Worm (Caenorhabditis elegans) whole organism, L2 larva: ENCODE measurements around the gene F45D11.5.
"Not testable (repeated sequence)": the region's sequence is repeated elsewhere in the genome, so short reads cannot be mapped to it uniquely, and the experiment has no call there.

Source experiments
- C34F6.9 ChIP-seq: fragments of 150-350 bp; optimal IDR thresholded peaks from 2 replicates; lab custom pipeline; 2014; ENCODE audit warnings: missing biosample characterization, missing genetic modification characterization
- F13H6.1 ChIP-seq: sonication (generic microtip); optimal IDR thresholded peaks from 2 replicates; lab custom pipeline; 2016; ENCODE audit warnings: missing genetic modification characterization, missing compliant biosample characterization
- R02D3.7 ChIP-seq: fragments of 150-350 bp; optimal IDR thresholded peaks from 2 replicates; lab custom pipeline; 2014; ENCODE audit warnings: missing biosample characterization, missing genetic modification characterization
- Y55F3AM.14 ChIP-seq: fragments of 200-800 bp; sonication (Bioruptor generic); optimal IDR thresholded peaks from 2 replicates; lab custom pipeline; 2018; ENCODE audit warnings: mild to moderate bottlenecking, missing genetic modification characterization, missing compliant biosample characterization
- ZK546.5 ChIP-seq: sonication (generic microtip); optimal IDR thresholded peaks from 2 replicates; lab custom pipeline; 2017; ENCODE audit warnings: missing biosample characterization, missing genetic modification characterization
- aly-2 ChIP-seq: fragments of 150-350 bp; optimal IDR thresholded peaks from 2 replicates; lab custom pipeline; 2014; ENCODE audit warnings: missing biosample characterization, missing genetic modification characterization
- ama-1 ChIP-seq: fragments of 150-350 bp; optimal IDR thresholded peaks from 2 replicates; lab custom pipeline; 2018; ENCODE audit warnings: inconsistent platforms
- blmp-1 ChIP-seq: sonication (generic microtip); optimal IDR thresholded peaks from 2 replicates; lab custom pipeline; 2017; ENCODE audit warnings: missing genetic modification characterization, mild to moderate bottlenecking, missing compliant biosample characterization, antibody characterized with exemption, moderate library complexity; ENCODE audit not compliant: insufficient read depth
- ceh-16 ChIP-seq: fragments of 150-350 bp; optimal IDR thresholded peaks from 2 replicates; lab custom pipeline; 2014; ENCODE audit warnings: missing biosample characterization, missing genetic modification characterization
- ceh-82 ChIP-seq: fragments of 150-350 bp; optimal IDR thresholded peaks from 2 replicates; lab custom pipeline; 2014; ENCODE audit warnings: missing biosample characterization, missing genetic modification characterization
- crh-2 ChIP-seq: sonication (generic microtip); optimal IDR thresholded peaks from 2 replicates; lab custom pipeline; 2017; ENCODE audit warnings: missing biosample characterization, missing genetic modification characterization
- egl-27 ChIP-seq: sonication (generic microtip); optimal IDR thresholded peaks from 3 replicates; lab custom pipeline; 2017; ENCODE audit warnings: missing biosample characterization, missing genetic modification reagents, missing genetic modification characterization
- elt-1 ChIP-seq: fragments of 150-350 bp; optimal IDR thresholded peaks from 2 replicates; lab custom pipeline; 2014; ENCODE audit warnings: missing biosample characterization, missing genetic modification characterization
- elt-3 ChIP-seq: sonication (generic microtip); optimal IDR thresholded peaks from 2 replicates; lab custom pipeline; 2017; ENCODE audit warnings: missing biosample characterization, missing genetic modification characterization
- gmeb-1 ChIP-seq: fragments of 150-350 bp; optimal IDR thresholded peaks from 2 replicates; lab custom pipeline; 2014; ENCODE audit warnings: missing biosample characterization, missing genetic modification characterization
- lin-13 ChIP-seq: fragments of 150-350 bp; optimal IDR thresholded peaks from 2 replicates; lab custom pipeline; 2014; ENCODE audit warnings: missing biosample characterization, missing genetic modification reagents, missing genetic modification characterization
- lin-39 ChIP-seq: fragments of 150-350 bp; optimal IDR thresholded peaks from 2 replicates; lab custom pipeline; 2014; ENCODE audit warnings: missing biosample characterization, missing genetic modification reagents, missing genetic modification characterization
- lsy-2 ChIP-seq, 2 experiments: fragments of 150-350 bp in 1 of 2; sonication (generic microtip) in 1 of 2; optimal IDR thresholded peaks; 2 replicates each; lab custom pipeline; 2014 to 2017; ENCODE audit warnings: missing biosample characterization in 2 of 2, missing genetic modification characterization in 2 of 2
- mab-5 ChIP-seq: fragments of 150-350 bp; optimal IDR thresholded peaks from 2 replicates; lab custom pipeline; 2014; ENCODE audit warnings: missing biosample characterization, missing genetic modification characterization
- mdl-1 ChIP-seq, 2 experiments: fragments of 150-350 bp in 1 of 2; sonication (generic microtip) in 1 of 2; optimal IDR thresholded peaks; 2 replicates each; lab custom pipeline; 2017; ENCODE audit warnings: missing biosample characterization in 2 of 2, missing genetic modification characterization in 2 of 2
- nhr-10 ChIP-seq: sonication (generic microtip); optimal IDR thresholded peaks from 2 replicates; lab custom pipeline; 2017; ENCODE audit warnings: missing biosample characterization, missing genetic modification characterization
- nhr-11 ChIP-seq: fragments of 150-350 bp; optimal IDR thresholded peaks from 2 replicates; lab custom pipeline; 2014; ENCODE audit warnings: missing biosample characterization, missing genetic modification characterization
- nhr-12 ChIP-seq: fragments of 150-350 bp; optimal IDR thresholded peaks from 2 replicates; lab custom pipeline; 2014; ENCODE audit warnings: missing biosample characterization, missing genetic modification characterization
- nhr-21 ChIP-seq: fragments of 150-350 bp; optimal IDR thresholded peaks from 2 replicates; lab custom pipeline; 2014; ENCODE audit warnings: missing biosample characterization, missing genetic modification characterization
- nhr-23 ChIP-seq: fragments of 150-350 bp; optimal IDR thresholded peaks from 2 replicates; lab custom pipeline; 2014; ENCODE audit warnings: missing biosample characterization, missing genetic modification reagents, missing genetic modification characterization
- nhr-237 ChIP-seq: fragments of 150-350 bp; optimal IDR thresholded peaks from 2 replicates; lab custom pipeline; 2014; ENCODE audit warnings: missing biosample characterization, missing genetic modification characterization
- nhr-25 ChIP-seq: fragments of 150-350 bp; sonication (generic microtip); optimal IDR thresholded peaks from 3 replicates; lab custom pipeline; 2014; ENCODE audit warnings: missing biosample characterization, missing genetic modification characterization
- nhr-77 ChIP-seq: fragments of 150-350 bp; optimal IDR thresholded peaks from 2 replicates; lab custom pipeline; 2014; ENCODE audit warnings: missing biosample characterization, missing genetic modification characterization
- peb-1 ChIP-seq: fragments of 150-350 bp; optimal IDR thresholded peaks from 2 replicates; lab custom pipeline; 2014; ENCODE audit warnings: missing biosample characterization, missing genetic modification characterization
- skn-1 ChIP-seq: sonication (generic microtip); optimal IDR thresholded peaks from 2 replicates; lab custom pipeline; 2017; ENCODE audit warnings: missing biosample characterization, missing genetic modification characterization
- sma-3 ChIP-seq: sonication (generic microtip); optimal IDR thresholded peaks from 2 replicates; lab custom pipeline; 2016; ENCODE audit warnings: missing genetic modification reagents, missing genetic modification characterization, missing compliant biosample characterization
- sma-9 ChIP-seq, 2 experiments: fragments of 150-350 bp in 1 of 2; sonication (generic microtip) in 1 of 2; optimal IDR thresholded peaks; 2 replicates each; lab custom pipeline; 2014 to 2016; ENCODE audit warnings: missing genetic modification characterization in 2 of 2, mild to moderate bottlenecking in 1 of 2, missing biosample characterization in 1 of 2, missing compliant biosample characterization in 1 of 2, missing genetic modification reagents in 1 of 2, moderate library complexity in 1 of 2
- snpc-4 ChIP-seq: fragments of 150-350 bp; optimal IDR thresholded peaks from 2 replicates; lab custom pipeline; 2014; ENCODE audit warnings: missing biosample characterization, missing genetic modification characterization
- unc-39 ChIP-seq: fragments of 150-350 bp; optimal IDR thresholded peaks from 2 replicates; lab custom pipeline; 2014; ENCODE audit warnings: missing biosample characterization, missing genetic modification characterization
- unc-55 ChIP-seq: fragments of 150-350 bp; sonication (generic microtip); optimal IDR thresholded peaks from 3 replicates; lab custom pipeline; 2014; ENCODE audit warnings: missing biosample characterization, missing genetic modification reagents, missing genetic modification characterization
- unc-62 ChIP-seq: fragments of 150-350 bp; optimal IDR thresholded peaks from 2 replicates; lab custom pipeline; 2014; ENCODE audit warnings: missing biosample characterization, missing genetic modification reagents, missing genetic modification characterization
- ztf-1 ChIP-seq: fragments of 200-800 bp; sonication (Bioruptor generic); conservative IDR thresholded peaks from 2 replicates; pipeline ENCODE4 v1.3.6; 2022; ENCODE audit warnings: missing genetic modification characterization, missing compliant biosample characterization
- ztf-11 ChIP-seq: sonication (generic microtip); optimal IDR thresholded peaks from 2 replicates; lab custom pipeline; 2017; ENCODE audit warnings: missing biosample characterization, missing genetic modification characterization
- ztf-4 ChIP-seq: fragments of 150-350 bp; optimal IDR thresholded peaks from 2 replicates; lab custom pipeline; 2014; ENCODE audit warnings: missing biosample characterization, missing genetic modification characterization

F45D11.5 gene

DNA sequence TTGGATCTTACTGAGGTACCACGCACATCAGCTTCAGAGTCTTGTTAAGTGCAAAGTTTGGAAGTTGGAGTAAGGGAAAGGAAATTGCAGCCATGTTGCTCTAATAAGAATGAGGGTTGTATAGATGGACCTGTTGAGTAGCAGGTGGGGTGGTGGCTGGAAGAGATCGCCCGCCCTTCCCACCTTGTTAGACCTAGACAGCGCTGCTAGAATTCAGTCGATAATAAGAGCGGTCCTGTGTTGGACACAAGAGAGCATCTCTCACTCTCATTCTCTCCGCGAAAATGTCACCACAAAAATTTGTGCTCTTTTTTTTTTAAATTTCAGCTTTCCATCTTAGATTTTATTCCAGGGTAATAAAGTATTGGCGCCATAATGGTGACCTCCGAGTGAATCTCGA, at the start of gene F45D11.5, which contains the start of gene fbxb-30:
F45D11.5 (plus strand) TSS at position 352 of the 400 bp plus-strand sequence.
fbxb-30 (minus strand) TSS at position 101 of the 400 bp plus-strand sequence.
- TF ChIP-seq sma-9 (GFP tag; optimal IDR thresholded peaks at IDR 0.05; lab: Kevin White, UChicago) (no peak), sma-9 (tag; optimal IDR thresholded peaks at IDR 0.05; lab: Kevin White, UChicago) (no peak), mdl-1 (tag; optimal IDR thresholded peaks at IDR 0.05; lab: Kevin White, UChicago) (no peak), nhr-25 (tag; lab: Kevin White, UChicago) (no peak), F13H6.1 (tag; lab: Kevin White, UChicago) (no peak), ztf-11 (no peak), nhr-10 (tag; lab: Kevin White, UChicago) (no peak), ztf-1 (GFP tag; lab: Robert Waterston, UW) (no peak), egl-27 (no peak), unc-55 (GFP tag; lab: Kevin White, UChicago) (no peak), ZK546.5 (no peak), unc-39 (tag; lab: Kevin White, UChicago) (no peak), nhr-21 (tag; lab: Kevin White, UChicago) (no peak), nhr-77 (no peak), unc-62 (GFP tag; lab: Kevin White, UChicago) (no peak), ceh-82 (tag; lab: Kevin White, UChicago) (no peak), aly-2 (tag; lab: Kevin White, UChicago) (no peak), Y55F3AM.14 (GFP tag; lab: Kevin White, UChicago) (no peak), C34F6.9 (no peak)

DNA sequence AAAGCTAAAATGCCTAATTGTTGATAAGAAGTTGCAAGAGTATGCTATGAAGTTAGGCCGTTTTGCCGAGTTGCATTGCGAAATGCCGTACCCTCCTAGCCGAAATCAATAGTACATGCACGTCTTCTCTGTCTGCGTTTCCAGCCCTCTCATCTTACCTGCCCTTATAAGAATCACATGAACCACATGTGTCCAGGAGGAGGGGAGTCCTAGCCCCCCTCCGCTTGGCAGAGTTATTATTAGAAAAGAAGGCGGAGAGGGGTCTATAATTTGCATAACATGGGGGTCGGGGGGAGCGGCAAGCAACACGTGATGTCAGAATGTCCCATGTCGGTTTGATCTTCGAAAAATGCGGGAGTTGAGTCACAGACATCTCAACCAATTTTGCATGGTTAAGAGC, 48.5 kb upstream of the F45D11.5 start:
- TF ChIP-seq blmp-1 (tag; lab: Kevin White, UChicago) = no peak
- no peak for TF ChIP-seq nhr-237
- no peak for TF ChIP-seq lsy-2 (tag; optimal IDR thresholded peaks at IDR 0.05; lab: Kevin White, UChicago)
- no peak for TF ChIP-seq sma-9 (GFP tag; optimal IDR thresholded peaks at IDR 0.05; lab: Kevin White, UChicago)
- TF ChIP-seq sma-9 (tag; optimal IDR thresholded peaks at IDR 0.05; lab: Kevin White, UChicago) = no peak
- no peak for TF ChIP-seq nhr-77
- no peak for TF ChIP-seq egl-27
- no peak for TF ChIP-seq ama-1
- no peak for TF ChIP-seq ztf-11
- TF ChIP-seq ztf-4 = no peak
- no peak for TF ChIP-seq unc-62 (GFP tag; lab: Kevin White, UChicago)
- no peak for TF ChIP-seq C34F6.9
- TF ChIP-seq ceh-82 (tag; lab: Kevin White, UChicago) = no peak
- no peak for TF ChIP-seq nhr-11
- no peak for TF ChIP-seq nhr-23
- TF ChIP-seq elt-3 (tag; lab: Kevin White, UChicago) = no peak
- TF ChIP-seq lin-39 (tag; lab: Kevin White, UChicago) = no peak
- no peak for TF ChIP-seq ZK546.5
- no peak for TF ChIP-seq R02D3.7 (tag; lab: Kevin White, UChicago)
- TF ChIP-seq nhr-25 (tag; lab: Kevin White, UChicago) = no peak
- no peak for TF ChIP-seq mab-5 (tag; lab: Kevin White, UChicago)

DNA sequence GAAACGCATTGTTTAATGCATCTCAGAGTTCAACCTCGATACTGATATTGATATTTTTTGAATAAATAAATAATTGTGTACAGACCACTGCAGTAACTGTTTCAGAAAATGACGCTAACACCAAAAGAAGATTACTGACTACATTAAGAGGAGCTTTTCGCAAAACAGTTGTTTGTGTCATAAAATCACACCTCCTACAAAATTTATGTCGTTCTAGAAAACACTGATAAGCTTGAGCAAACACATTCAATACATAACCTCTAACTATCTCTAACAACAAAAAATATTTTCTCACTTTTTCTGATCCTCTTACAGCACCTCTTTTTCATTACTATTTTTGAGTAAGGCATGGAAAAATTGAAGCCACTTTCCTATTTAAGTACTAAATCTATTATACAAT, 46.9 kb upstream of the F45D11.5 start, which contains the start of gene fbxc-7:
fbxc-7 (plus strand) TSS at position 301 of the 400 bp plus-strand sequence.
- not testable (repeated sequence) for TF ChIP-seq elt-1; ceh-16 (tag; lab: Kevin White, UChicago); nhr-21 (tag; lab: Kevin White, UChicago)

DNA sequence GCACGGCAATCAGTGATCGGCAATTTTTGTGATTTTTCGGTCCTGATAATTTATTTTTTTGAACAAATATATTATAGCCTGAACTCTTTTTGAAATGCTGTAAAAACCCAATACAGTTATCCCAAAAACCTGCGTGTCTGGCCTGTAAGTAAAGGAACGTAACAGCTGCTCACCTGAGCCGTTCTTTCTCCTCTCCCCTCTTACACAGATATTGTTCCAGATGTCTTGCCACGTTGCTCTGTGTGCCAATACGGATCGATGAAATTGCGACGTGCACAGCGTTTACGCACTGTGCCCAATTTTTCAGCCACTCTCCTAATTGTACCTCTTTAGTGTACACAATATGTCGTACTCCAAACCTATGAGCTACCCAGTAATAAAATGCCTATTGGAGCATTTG, 42.9 kb upstream of the F45D11.5 start, which contains the start of gene sdz-4:
sdz-4 (plus strand) TSS at position 301 of the 400 bp plus-strand sequence.
- TF ChIP-seq elt-1 = no peak

DNA sequence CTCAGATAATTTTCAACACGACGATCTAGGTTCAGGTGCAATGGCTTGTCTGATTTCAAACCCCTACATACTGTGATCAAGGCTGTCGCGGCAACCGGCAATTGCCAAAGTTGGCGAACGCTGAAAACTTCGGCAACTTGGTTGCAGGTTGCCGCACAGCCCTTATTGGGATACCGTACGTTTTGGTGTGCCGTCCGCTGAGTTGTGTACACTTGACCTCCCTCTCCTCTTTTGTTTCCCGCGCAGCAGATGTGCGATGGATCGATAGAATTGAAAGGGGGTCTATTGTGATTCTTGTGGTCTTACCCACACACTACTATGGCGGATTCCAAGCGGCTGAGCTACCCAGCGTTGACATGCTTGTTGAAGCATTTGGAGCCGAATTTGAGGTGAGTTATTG, 41.3 kb upstream of the F45D11.5 start, which contains the start of the genes C32B5.18 and C32B5.7:
C32B5.18 (plus strand) TSS at position 301 of the 400 bp plus-strand sequence.
C32B5.7 (plus strand) TSS at position 311 of the 400 bp plus-strand sequence.
- no peak for TF ChIP-seq nhr-237
- TF ChIP-seq ztf-1 (GFP tag; lab: Robert Waterston, UW) = no peak
- TF ChIP-seq skn-1 (tag; lab: Kevin White, UChicago) = no peak
- TF ChIP-seq unc-39 (tag; lab: Kevin White, UChicago) = no peak
- TF ChIP-seq nhr-11 = no peak

DNA sequence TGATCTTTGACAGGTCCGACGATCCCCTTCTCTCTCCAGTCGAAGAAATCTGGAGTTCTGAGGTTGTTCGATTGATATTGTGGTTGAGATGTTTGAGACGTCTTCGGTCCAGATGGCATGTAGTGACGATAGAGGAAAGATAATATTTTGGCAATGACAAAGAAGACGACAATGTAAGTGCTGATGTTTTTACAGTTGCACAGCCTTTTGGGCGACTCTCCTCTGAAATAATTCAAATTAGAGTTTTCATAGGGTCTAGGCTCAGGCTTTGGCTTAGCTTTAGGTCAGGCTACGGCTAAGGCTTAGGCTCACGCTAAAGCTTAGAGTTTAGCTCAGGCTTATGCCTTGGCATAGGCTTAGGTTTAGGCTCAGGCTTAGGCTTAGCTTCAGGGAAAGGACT, 39.5 kb upstream of the F45D11.5 start, which contains the start of gene C32B5.13:
C32B5.13 (minus strand) TSS at position 101 of the 400 bp plus-strand sequence.
- TF ChIP-seq elt-3 (tag; lab: Kevin White, UChicago) (no peak), sma-9 (GFP tag; optimal IDR thresholded peaks at IDR 0.05; lab: Kevin White, UChicago) (no peak), sma-9 (tag; optimal IDR thresholded peaks at IDR 0.05; lab: Kevin White, UChicago) (no peak), unc-62 (GFP tag; lab: Kevin White, UChicago) (no peak), lin-13 (GFP tag; lab: Kevin White, UChicago) (no peak), nhr-12 (no peak), lin-39 (tag; lab: Kevin White, UChicago) (no peak), Y55F3AM.14 (GFP tag; lab: Kevin White, UChicago) (no peak), gmeb-1 (tag; lab: Kevin White, UChicago) (no peak), R02D3.7 (tag; lab: Kevin White, UChicago) (no peak), snpc-4 (tag; lab: Kevin White, UChicago) (no peak), nhr-10 (tag; lab: Kevin White, UChicago) (no peak), nhr-77 (no peak), sma-3 (GFP tag; lab: Kevin White, UChicago) (no peak), ztf-1 (GFP tag; lab: Robert Waterston, UW) (no peak), peb-1 (tag; lab: Kevin White, UChicago) (no peak), unc-55 (GFP tag; lab: Kevin White, UChicago) (no peak), blmp-1 (tag; lab: Kevin White, UChicago) (no peak), crh-2 (tag; lab: Kevin White, UChicago) (no peak), unc-39 (tag; lab: Kevin White, UChicago) (no peak)
